Worm (Caenorhabditis elegans): ENCODE measurements around the gene his-71.

his-71 gene

ce11 chrX:7992102-7992501 is 10.2 kb upstream of the his-71 start:
- TF ChIP-seq lin-13 (GFP tag; optimal IDR thresholded peaks at IDR 0.05) (no peak), ZK546.5 (tag; optimal IDR thresholded peaks at IDR 0.05) (no peak), lin-11 (tag; optimal IDR thresholded peaks at IDR 0.05) (no peak), zag-1 (tag; optimal IDR thresholded peaks at IDR 0.05) (no peak), F13H6.1 (tag; optimal IDR thresholded peaks at IDR 0.05) (no peak), ztf-1 (GFP tag; conservative IDR thresholded peaks at IDR 0.05) (no peak), ceh-82 (tag; optimal IDR thresholded peaks at IDR 0.05) (no peak), nhr-10 (tag; optimal IDR thresholded peaks at IDR 0.05) (no peak), ztf-4 (tag; optimal IDR thresholded peaks at IDR 0.05) (no peak), crh-2 (tag; optimal IDR thresholded peaks at IDR 0.05) (no peak), unc-55 (GFP tag; optimal IDR thresholded peaks at IDR 0.05) (no peak), sma-9 (GFP tag; optimal IDR thresholded peaks at IDR 0.05) (no peak), sma-9 (tag; optimal IDR thresholded peaks at IDR 0.05) (no peak), unc-62 (GFP tag; optimal IDR thresholded peaks at IDR 0.05) (no peak), blmp-1 (tag; optimal IDR thresholded peaks at IDR 0.05; ENCODE audit: insufficient read depth) (no peak), nhr-237 (tag; optimal IDR thresholded peaks at IDR 0.05) (no peak), aly-2 (tag; optimal IDR thresholded peaks at IDR 0.05) (no peak), nhr-77 (tag; optimal IDR thresholded peaks at IDR 0.05) (no peak), sem-4 (tag; optimal IDR thresholded peaks at IDR 0.05) (no peak), mab-5 (tag; optimal IDR thresholded peaks at IDR 0.05) (no peak)

ce11 chrX:7990282-7990681 is 8.4 kb upstream of the his-71 start:
- TF ChIP-seq Y55F3AM.14 (GFP tag; optimal IDR thresholded peaks at IDR 0.05): no peak
- no peak for TF ChIP-seq snpc-4 (tag; optimal IDR thresholded peaks at IDR 0.05)
- TF ChIP-seq ZK546.5 (tag; optimal IDR thresholded peaks at IDR 0.05): no peak
- TF ChIP-seq dmd-4 (tag; optimal IDR thresholded peaks at IDR 0.05): no peak
- TF ChIP-seq ceh-16 (tag; optimal IDR thresholded peaks at IDR 0.05): no peak
- TF ChIP-seq blmp-1 (tag; optimal IDR thresholded peaks at IDR 0.05; ENCODE audit: insufficient read depth): peak; percentile 85
- TF ChIP-seq ztf-1 (GFP tag; conservative IDR thresholded peaks at IDR 0.05): no peak
- peak; percentile 81 for TF ChIP-seq egl-27 (tag; optimal IDR thresholded peaks at IDR 0.05)
- no peak for TF ChIP-seq aly-2 (tag; optimal IDR thresholded peaks at IDR 0.05)
- TF ChIP-seq nhr-12 (tag; optimal IDR thresholded peaks at IDR 0.05): no peak
- peak; percentile 53 for TF ChIP-seq sma-3 (GFP tag; optimal IDR thresholded peaks at IDR 0.05)
- peak; percentile 23 for TF ChIP-seq sma-9 (GFP tag; optimal IDR thresholded peaks at IDR 0.05)
- no peak for TF ChIP-seq sma-9 (tag; optimal IDR thresholded peaks at IDR 0.05)
- TF ChIP-seq nhr-23 (tag; optimal IDR thresholded peaks at IDR 0.05): no peak
- peak; percentile 31 for TF ChIP-seq sem-4 (tag; optimal IDR thresholded peaks at IDR 0.05)
- TF ChIP-seq nhr-21 (tag; optimal IDR thresholded peaks at IDR 0.05): peak; percentile 39

- no peak for TF ChIP-seq ztf-1 (GFP tag; conservative IDR thresholded peaks at IDR 0.05)
- no peak for TF ChIP-seq Y55F3AM.14 (GFP tag; optimal IDR thresholded peaks at IDR 0.05)
- no peak for TF ChIP-seq gmeb-1 (tag; optimal IDR thresholded peaks at IDR 0.05)
- no peak for TF ChIP-seq alr-1 (tag; optimal IDR thresholded peaks at IDR 0.05)
- no peak for TF ChIP-seq ztf-4 (tag; optimal IDR thresholded peaks at IDR 0.05)
- no peak for TF ChIP-seq ceh-82 (tag; optimal IDR thresholded peaks at IDR 0.05)
- TF ChIP-seq sma-3 (GFP tag; optimal IDR thresholded peaks at IDR 0.05): no peak
- TF ChIP-seq nhr-23 (tag; optimal IDR thresholded peaks at IDR 0.05): no peak
- TF ChIP-seq nhr-129 (tag; optimal IDR thresholded peaks at IDR 0.05): no peak
- TF ChIP-seq ZK546.5 (tag; optimal IDR thresholded peaks at IDR 0.05): no peak
- no peak for TF ChIP-seq ama-1 (optimal IDR thresholded peaks at IDR 0.05)
- no peak for TF ChIP-seq elt-1 (tag; optimal IDR thresholded peaks at IDR 0.05)
- no peak for TF ChIP-seq nhr-21 (tag; optimal IDR thresholded peaks at IDR 0.05)
- no peak for TF ChIP-seq R02D3.7 (tag; optimal IDR thresholded peaks at IDR 0.05)
- no peak for TF ChIP-seq mab-5 (tag; optimal IDR thresholded peaks at IDR 0.05)
- no peak for TF ChIP-seq snpc-4 (tag; optimal IDR thresholded peaks at IDR 0.05)
- no peak for TF ChIP-seq nhr-12 (tag; optimal IDR thresholded peaks at IDR 0.05)
- no peak for TF ChIP-seq nhr-6 (tag; optimal IDR thresholded peaks at IDR 0.05)
- no peak for TF ChIP-seq ceh-16 (tag; optimal IDR thresholded peaks at IDR 0.05)
Observed at ce11 chrX:7989155-7989554, 7.3 kb upstream of the his-71 start.

ce11 chrX:7988457-7988856 is 6.6 kb upstream of the his-71 start:
- no peak for TF ChIP-seq ceh-16 (tag; optimal IDR thresholded peaks at IDR 0.05)
- no peak for TF ChIP-seq nhr-25 (tag; optimal IDR thresholded peaks at IDR 0.05)
- TF ChIP-seq unc-39 (tag; optimal IDR thresholded peaks at IDR 0.05): no peak
- TF ChIP-seq nhr-12 (tag; optimal IDR thresholded peaks at IDR 0.05): no peak
- TF ChIP-seq ceh-82 (tag; optimal IDR thresholded peaks at IDR 0.05): no peak
- TF ChIP-seq elt-1 (tag; optimal IDR thresholded peaks at IDR 0.05): no peak
- no peak for TF ChIP-seq unc-55 (GFP tag; optimal IDR thresholded peaks at IDR 0.05)
- no peak for TF ChIP-seq R02D3.7 (tag; optimal IDR thresholded peaks at IDR 0.05)
- no peak for TF ChIP-seq sma-3 (GFP tag; optimal IDR thresholded peaks at IDR 0.05)
- no peak for TF ChIP-seq ama-1 (optimal IDR thresholded peaks at IDR 0.05)
- no peak for TF ChIP-seq Y55F3AM.14 (GFP tag; optimal IDR thresholded peaks at IDR 0.05)
- TF ChIP-seq egl-27 (tag; optimal IDR thresholded peaks at IDR 0.05): no peak
- no peak for TF ChIP-seq fos-1 (tag; optimal IDR thresholded peaks at IDR 0.05)
- TF ChIP-seq nhr-129 (tag; optimal IDR thresholded peaks at IDR 0.05): no peak

Measured in whole organism, L2 larva.